Worm (Caenorhabditis elegans) whole organism, late embryonic: ENCODE measurements around the gene ZC204.12.

Experiments
- C08G9.2 ChIP-seq: sonication (generic microtip); optimal IDR thresholded peaks from 2 replicates; lab custom pipeline; 2016; ENCODE audit warnings: mild to moderate bottlenecking, missing genetic modification characterization, moderate library complexity, missing compliant biosample characterization
- C38D4.7 ChIP-seq: fragments of 200-800 bp; sonication (Bioruptor generic); optimal IDR thresholded peaks from 2 replicates; lab custom pipeline; 2018; ENCODE audit warnings: mild to moderate bottlenecking, missing genetic modification characterization, moderate library complexity, missing compliant biosample characterization
- K09A11.1 ChIP-seq: sonication (generic microtip); optimal IDR thresholded peaks from 2 replicates; lab custom pipeline; 2017; ENCODE audit warnings: antibody characterized with exemption, mild to moderate bottlenecking, missing genetic modification characterization, missing compliant biosample characterization; ENCODE audit not compliant: insufficient read depth
- T23F11.4 ChIP-seq: fragments of 200-800 bp; sonication (Bioruptor generic); optimal IDR thresholded peaks from 2 replicates; lab custom pipeline; 2018; ENCODE audit warnings: mild to moderate bottlenecking, missing genetic modification characterization, missing compliant biosample characterization
- Y22D7AL.16 ChIP-seq: sonication (generic microtip); optimal IDR thresholded peaks from 2 replicates; lab custom pipeline; 2016; ENCODE audit warnings: missing genetic modification characterization, missing compliant biosample characterization
- ceh-18 ChIP-seq: sonication (generic microtip); optimal IDR thresholded peaks from 2 replicates; lab custom pipeline; 2016; ENCODE audit warnings: missing genetic modification characterization, missing compliant biosample characterization
- ceh-19 ChIP-seq: fragments of 200-800 bp; sonication (Bioruptor generic); optimal IDR thresholded peaks from 2 replicates; lab custom pipeline; 2018; ENCODE audit warnings: mild to moderate bottlenecking, missing genetic modification characterization, missing compliant biosample characterization
- ceh-2 ChIP-seq: sonication (generic microtip); optimal IDR thresholded peaks from 2 replicates; lab custom pipeline; 2016; ENCODE audit warnings: missing genotype, missing genetic modification characterization, missing compliant biosample characterization
- ceh-22 ChIP-seq: sonication (generic microtip); optimal IDR thresholded peaks from 2 replicates; lab custom pipeline; 2017; ENCODE audit warnings: missing biosample characterization, missing genetic modification characterization
- ceh-31 ChIP-seq: sonication (generic microtip); optimal IDR thresholded peaks from 2 replicates; lab custom pipeline; 2016; ENCODE audit warnings: missing genetic modification characterization, missing compliant biosample characterization
- ceh-34 ChIP-seq: sonication (generic microtip); optimal IDR thresholded peaks from 2 replicates; lab custom pipeline; 2016; ENCODE audit warnings: mild to moderate bottlenecking, missing genetic modification characterization, missing compliant biosample characterization
- ceh-45 ChIP-seq: fragments of 200-800 bp; sonication (Bioruptor generic); IDR thresholded peaks from 2 replicates; pipeline ENCODE4 v1.3.6; 2022; ENCODE audit warnings: missing genetic modification reagents, missing genetic modification characterization, missing compliant biosample characterization
- ceh-48 ChIP-seq: sonication (generic microtip); optimal IDR thresholded peaks from 2 replicates; lab custom pipeline; 2016; ENCODE audit warnings: missing genetic modification characterization, inconsistent platforms, missing compliant biosample characterization
- ceh-6 ChIP-seq: fragments of 200-800 bp; sonication (Bioruptor generic); optimal IDR thresholded peaks from 2 replicates; lab custom pipeline; 2018; ENCODE audit warnings: mild to moderate bottlenecking, missing genetic modification characterization, missing compliant biosample characterization
- ceh-9 ChIP-seq: sonication (generic microtip); optimal IDR thresholded peaks from 2 replicates; lab custom pipeline; 2016; ENCODE audit warnings: mild to moderate bottlenecking, missing genetic modification characterization, inconsistent platforms, missing compliant biosample characterization
- dmd-4 ChIP-seq: sonication (generic microtip); optimal IDR thresholded peaks from 2 replicates; lab custom pipeline; 2016; ENCODE audit warnings: borderline replicate concordance, missing genetic modification characterization, missing compliant biosample characterization
- dve-1 ChIP-seq: sonication (generic microtip); optimal IDR thresholded peaks from 2 replicates; lab custom pipeline; 2017; ENCODE audit warnings: antibody characterized with exemption, mild to moderate bottlenecking, missing genetic modification characterization, missing compliant biosample characterization
- elt-2 ChIP-seq: sonication (generic microtip); optimal IDR thresholded peaks from 2 replicates; lab custom pipeline; 2016; ENCODE audit warnings: missing genetic modification reagents, missing genetic modification characterization, missing compliant biosample characterization
- elt-4 ChIP-seq: sonication (generic microtip); optimal IDR thresholded peaks from 2 replicates; lab custom pipeline; 2016; ENCODE audit warnings: missing genetic modification characterization, missing compliant biosample characterization
- ets-4 ChIP-seq: sonication (generic microtip); optimal IDR thresholded peaks from 2 replicates; lab custom pipeline; 2016; ENCODE audit warnings: missing genetic modification characterization, missing compliant biosample characterization
- fax-1 ChIP-seq: sonication (generic microtip); optimal IDR thresholded peaks from 2 replicates; lab custom pipeline; 2016; ENCODE audit warnings: missing genotype, missing genetic modification characterization, missing compliant biosample characterization
- fkh-10 ChIP-seq: fragments of 150-350 bp; optimal IDR thresholded peaks from 2 replicates; lab custom pipeline; 2014; ENCODE audit warnings: missing biosample characterization, missing genetic modification reagents, missing genetic modification characterization
- fkh-6 ChIP-seq: sonication (generic microtip); optimal IDR thresholded peaks from 2 replicates; lab custom pipeline; 2016; ENCODE audit warnings: missing genetic modification characterization, missing compliant biosample characterization
- hlh-30 ChIP-seq: sonication (generic microtip); optimal IDR thresholded peaks from 2 replicates; lab custom pipeline; 2017; ENCODE audit warnings: antibody characterized with exemption, missing genetic modification characterization, missing compliant biosample characterization; ENCODE audit not compliant: insufficient read depth
- hlh-6 ChIP-seq: sonication (generic microtip); optimal IDR thresholded peaks from 2 replicates; lab custom pipeline; 2016; ENCODE audit warnings: missing genotype, missing genetic modification characterization, missing compliant biosample characterization
- mec-3 ChIP-seq: sonication (generic microtip); optimal IDR thresholded peaks from 2 replicates; lab custom pipeline; 2016; ENCODE audit warnings: borderline replicate concordance, missing genetic modification characterization, missing compliant biosample characterization
- nhr-11 ChIP-seq: fragments of 150-350 bp; optimal IDR thresholded peaks from 2 replicates; lab custom pipeline; 2014; ENCODE audit warnings: missing biosample characterization, missing genetic modification characterization
- npax-4 ChIP-seq: sonication (generic microtip); optimal IDR thresholded peaks from 2 replicates; lab custom pipeline; 2016; ENCODE audit warnings: missing genetic modification characterization, missing compliant biosample characterization
- odd-2 ChIP-seq: sonication (generic microtip); optimal IDR thresholded peaks from 2 replicates; lab custom pipeline; 2017; ENCODE audit warnings: antibody characterized with exemption, mild to moderate bottlenecking, missing genetic modification characterization, missing compliant biosample characterization
- pag-3 ChIP-seq: sonication (generic microtip); optimal IDR thresholded peaks from 2 replicates; lab custom pipeline; 2016; ENCODE audit warnings: missing compliant biosample characterization, missing genetic modification characterization, borderline replicate concordance
- pat-9 ChIP-seq: fragments of 200-800 bp; sonication (Bioruptor generic); optimal IDR thresholded peaks from 2 replicates; lab custom pipeline; 2018; ENCODE audit warnings: mild to moderate bottlenecking, missing genetic modification characterization, moderate library complexity, missing compliant biosample characterization
- pax-1 ChIP-seq: fragments of 150-350 bp; optimal IDR thresholded peaks from 2 replicates; lab custom pipeline; 2014; ENCODE audit warnings: missing biosample characterization, missing genetic modification characterization
- pha-2 ChIP-seq: sonication (generic microtip); optimal IDR thresholded peaks from 2 replicates; lab custom pipeline; 2017; ENCODE audit warnings: mild to moderate bottlenecking, missing genetic modification characterization, missing compliant biosample characterization
- pha-4 ChIP-seq: fragments of 150-350 bp; optimal IDR thresholded peaks from 2 replicates; lab custom pipeline; 2018; ENCODE audit warnings: missing biosample characterization, missing genetic modification reagents, missing genetic modification characterization
- pqm-1 ChIP-seq: sonication (generic microtip); optimal IDR thresholded peaks from 2 replicates; lab custom pipeline; 2016; ENCODE audit warnings: missing genetic modification characterization, missing compliant biosample characterization
- ref-2 ChIP-seq: sonication (generic microtip); optimal IDR thresholded peaks from 2 replicates; lab custom pipeline; 2016; ENCODE audit warnings: missing genetic modification characterization, missing compliant biosample characterization
- rnt-1 ChIP-seq: sonication (generic microtip); optimal IDR thresholded peaks from 2 replicates; lab custom pipeline; 2016; ENCODE audit warnings: missing genetic modification characterization, missing compliant biosample characterization
- sdc-2 ChIP-seq: sonication (generic microtip); optimal IDR thresholded peaks from 2 replicates; lab custom pipeline; 2016; ENCODE audit warnings: missing genotype, missing genetic modification characterization, missing compliant biosample characterization
- syd-9 ChIP-seq: sonication (generic microtip); optimal IDR thresholded peaks from 2 replicates; lab custom pipeline; 2016; ENCODE audit warnings: mild to moderate bottlenecking, missing genetic modification characterization, moderate library complexity, missing compliant biosample characterization
- tbx-2 ChIP-seq: sonication (generic microtip); optimal IDR thresholded peaks from 2 replicates; lab custom pipeline; 2016; ENCODE audit warnings: missing genetic modification characterization, missing compliant biosample characterization
- unc-3 ChIP-seq, 2 experiments: fragments of 200-800 bp in 1 of 2; sonication (Bioruptor generic) in 1 of 2; sonication (generic microtip) in 1 of 2; conservative IDR thresholded peaks in 1 of 2; optimal IDR thresholded peaks in 1 of 2; 2 replicates each; pipeline versions ENCODE4 v1.3.6 to Lab custom; 2016 to 2022; ENCODE audit warnings: missing compliant biosample characterization in 2 of 2, missing genetic modification characterization in 2 of 2, missing genetic modification reagents in 1 of 2
- unc-42 ChIP-seq: sonication (generic microtip); optimal IDR thresholded peaks from 2 replicates; lab custom pipeline; 2016; ENCODE audit warnings: missing genotype, missing genetic modification characterization, missing compliant biosample characterization
- unc-55 ChIP-seq: sonication (generic microtip); optimal IDR thresholded peaks from 2 replicates; lab custom pipeline; 2017; ENCODE audit warnings: missing biosample characterization, missing genetic modification reagents, missing genetic modification characterization
- unc-86 ChIP-seq: sonication (generic microtip); optimal IDR thresholded peaks from 2 replicates; lab custom pipeline; 2016; ENCODE audit warnings: missing genetic modification characterization, missing compliant biosample characterization
- ztf-16 ChIP-seq: sonication (generic microtip); optimal IDR thresholded peaks from 2 replicates; lab custom pipeline; 2017; ENCODE audit warnings: missing genetic modification characterization, missing compliant biosample characterization

The ZC204.12 gene

DNA sequence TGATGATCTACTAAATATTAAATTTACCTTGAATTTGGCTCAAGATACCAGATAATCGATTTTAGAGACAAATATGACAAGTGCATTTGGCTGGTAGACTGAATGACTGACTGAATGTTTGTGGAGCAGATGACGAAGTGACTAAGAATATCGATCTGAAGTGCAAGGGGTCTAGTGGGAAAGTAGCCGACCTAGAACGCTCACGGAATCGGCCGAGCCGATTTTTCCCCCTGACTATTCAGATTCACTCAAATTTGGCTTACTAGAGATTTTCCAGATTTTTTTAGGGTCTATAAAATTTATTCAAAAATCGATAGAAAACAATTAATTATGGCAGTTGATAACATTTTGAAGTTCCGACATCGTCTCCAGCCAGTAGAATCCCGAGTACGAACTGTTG, 37.4 kb upstream of the ZC204.12 start, which contains the start of gene fbxc-26:
fbxc-26 (minus strand) TSS at position 101 of the 400 bp plus-strand sequence.
- TF ChIP-seq ceh-9 (no peak), npax-4 (tag; lab: Kevin White, UChicago) (no peak), ceh-22 (tag; lab: Kevin White, UChicago) (no peak), dve-1 (no peak), tbx-2 (tag; lab: Kevin White, UChicago) (no peak), ceh-2 (tag; lab: Kevin White, UChicago) (no peak), unc-3 (GFP tag; conservative IDR thresholded peaks at IDR 0.05; lab: Robert Waterston, UW) (no peak), unc-3 (tag; optimal IDR thresholded peaks at IDR 0.05; lab: Kevin White, UChicago) (no peak), hlh-6 (tag; lab: Kevin White, UChicago) (no peak)
- TF ChIP-seq, all 69 proteins: peak for 0

DNA sequence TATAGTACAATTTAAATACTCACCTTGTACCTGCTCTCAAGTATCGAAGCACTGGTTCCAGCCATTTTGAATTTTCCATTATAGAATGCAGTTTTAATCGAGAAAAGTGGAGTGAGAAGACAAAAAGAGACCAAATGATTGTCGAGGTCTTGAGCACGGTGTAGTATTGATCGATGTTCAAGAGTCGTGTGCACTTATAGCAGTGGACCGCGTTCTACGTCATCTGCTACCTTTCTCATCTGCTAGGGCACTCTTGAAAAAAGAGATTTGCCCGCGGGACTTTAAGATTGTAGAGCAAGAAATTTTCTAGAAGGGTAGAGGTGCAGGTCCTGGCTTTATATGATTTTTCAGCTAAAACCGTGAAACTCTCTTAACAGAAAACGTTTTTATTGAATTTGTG, 35.7 kb upstream of the ZC204.12 start, which contains the start of gene fbxc-21:
fbxc-21 (minus strand) TSS at position 101 of the 400 bp plus-strand sequence.
- no peak for TF ChIP-seq pag-3 (tag; lab: Kevin White, UChicago)
- TF ChIP-seq ceh-48 (tag; lab: Kevin White, UChicago) = no peak
- no peak for TF ChIP-seq fax-1 (tag; lab: Kevin White, UChicago)
- no peak for TF ChIP-seq ztf-16 (tag; lab: Kevin White, UChicago)
- TF ChIP-seq ceh-45 (GFP tag; lab: Robert Waterston, UW) = no peak
- TF ChIP-seq K09A11.1 (tag; lab: Kevin White, UChicago) = no peak
- TF ChIP-seq dmd-4 (tag; lab: Kevin White, UChicago) = no peak
- TF ChIP-seq unc-86 = no peak
- no peak for TF ChIP-seq pqm-1 (tag; lab: Kevin White, UChicago)

- TF ChIP-seq ref-2 (tag; lab: Kevin White, UChicago) (no peak), ets-4 (no peak), ceh-6 (GFP tag; lab: Kevin White, UChicago) (no peak), pat-9 (no peak), fkh-10 (no peak), unc-3 (GFP tag; conservative IDR thresholded peaks at IDR 0.05; lab: Robert Waterston, UW) (no peak), unc-3 (tag; optimal IDR thresholded peaks at IDR 0.05; lab: Kevin White, UChicago) (no peak), hlh-30 (tag; lab: Kevin White, UChicago) (no peak), fax-1 (tag; lab: Kevin White, UChicago) (no peak), unc-42 (no peak), nhr-11 (no peak), dve-1 (no peak)
- TF ChIP-seq, all 69 proteins: peak for 0
Observed at ce11 chrII:1691011-1691410, 33.9 kb upstream of the ZC204.12 start, which contains the start of gene fbxc-22. Gene fbxc-22 (minus strand): TSS chrII:1691111.

DNA sequence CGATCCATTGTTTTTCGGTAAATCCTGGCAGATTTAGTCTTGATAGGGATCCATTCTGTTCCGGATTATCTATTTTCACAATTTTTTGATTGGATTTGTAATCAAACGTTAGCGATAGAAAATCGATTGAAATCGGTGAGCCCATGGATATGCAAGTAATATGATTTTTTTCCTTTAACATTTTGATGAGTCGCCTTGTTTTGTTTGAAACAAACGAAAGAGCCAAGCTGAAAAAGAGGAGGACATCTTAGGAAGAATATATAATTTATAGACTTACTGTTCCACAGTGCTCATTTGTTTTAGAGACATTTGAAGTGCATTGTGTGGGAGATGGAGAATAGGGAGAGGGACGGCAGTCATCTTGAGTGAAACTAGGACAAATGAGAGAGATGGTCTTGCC, 31.7 kb upstream of the ZC204.12 start, which contains the start of the genes fbxb-18 and fbxb-19:
fbxb-18 (minus strand) TSS at position 101 of the 400 bp plus-strand sequence.
fbxb-19 (minus strand) TSS at position 369 of the 400 bp plus-strand sequence.
- TF ChIP-seq pha-2 = no peak
- no peak for TF ChIP-seq hlh-30 (tag; lab: Kevin White, UChicago)
- no peak for TF ChIP-seq pha-4
- TF ChIP-seq ceh-18 = no peak
- TF ChIP-seq elt-4 (tag; lab: Kevin White, UChicago) = no peak
- TF ChIP-seq C38D4.7 = no peak
- no peak for TF ChIP-seq syd-9 (tag; lab: Kevin White, UChicago)

DNA sequence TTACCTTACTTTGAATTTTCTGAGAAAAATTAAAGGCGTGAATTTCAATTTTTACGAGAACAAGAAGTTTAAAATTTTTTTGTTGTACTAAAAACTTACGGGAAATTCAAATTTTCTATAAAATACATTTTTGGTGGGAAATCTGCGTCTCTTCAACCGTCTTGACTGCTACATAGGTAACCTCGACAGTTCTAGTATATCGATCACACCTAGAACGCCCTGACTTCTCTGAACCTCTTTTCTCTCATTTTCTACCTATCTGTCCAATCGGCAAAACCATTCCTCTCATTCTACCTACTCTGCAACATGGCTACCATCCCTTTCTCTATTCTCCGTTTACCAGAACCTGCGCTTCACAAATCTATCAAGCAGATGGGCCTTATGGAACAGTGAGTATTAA, 26.6 kb upstream of the ZC204.12 start, which contains the start of gene fbxb-25:
fbxb-25 (plus strand) TSS at position 301 of the 400 bp plus-strand sequence.
- TF ChIP-seq tbx-2 (tag; lab: Kevin White, UChicago) (no peak), T23F11.4 (no peak), pag-3 (tag; lab: Kevin White, UChicago) (no peak), elt-2 (tag; lab: Kevin White, UChicago) (no peak), ceh-9 (no peak), Y22D7AL.16 (tag; lab: Kevin White, UChicago) (no peak), mec-3 (no peak), ceh-19 (GFP tag; lab: Kevin White, UChicago) (no peak), odd-2 (tag; lab: Kevin White, UChicago) (no peak), fkh-6 (tag; lab: Kevin White, UChicago) (no peak), rnt-1 (no peak), ceh-34 (tag; lab: Kevin White, UChicago) (no peak), pax-1 (tag; lab: Kevin White, UChicago) (no peak), unc-55 (no peak), C08G9.2 (tag; lab: Kevin White, UChicago) (no peak), sdc-2 (tag; lab: Kevin White, UChicago) (no peak), ceh-22 (tag; lab: Kevin White, UChicago) (no peak), ceh-31 (no peak)
